Fruit fly (Drosophila melanogaster) Kc167 (cell line): ENCODE data around the gene CG43347.

Experiments
- Myc ChIP-seq: fragments of >200 bp; optimal IDR thresholded peaks from 2 replicates; lab custom pipeline; 2017; ENCODE audit warnings: missing external identifiers
- h ChIP-seq: fragments of >200 bp; optimal IDR thresholded peaks from 3 replicates; lab custom pipeline; 2018; ENCODE audit warnings: missing external identifiers
- psq ChIP-seq: fragments of >200 bp; optimal IDR thresholded peaks from 2 replicates; lab custom pipeline; 2017; ENCODE audit warnings: missing external identifiers
- ttk ChIP-seq: sonication (Bioruptor generic); optimal IDR thresholded peaks from 2 replicates; lab custom pipeline; 2017; ENCODE audit warnings: missing external identifiers

- no peak for TF ChIP-seq ttk (lab: Kevin White, UChicago)
- TF ChIP-seq h (lab: Kevin White, UChicago) = no peak
- TF ChIP-seq psq (lab: Kevin White, UChicago) = no peak
- TF ChIP-seq Myc = no peak
These were observed 49.7 kb downstream of the CG43347 start for dm6 chrX:10570142-10570756.
